Fruit fly (Drosophila melanogaster) whole organism, embryonic: ENCODE results near the gene CG11168.

ENCODE experiments used
- Aef1 ChIP-seq: fragments of 200-800 bp; sonication (Bioruptor generic); IDR thresholded peaks from 3 replicates; pipeline ENCODE4 v1.3.6; 2022; ENCODE audit warnings: missing biosample characterization, missing genetic modification characterization
- Blimp-1 ChIP-seq: fragments of 200-800 bp; sonication (Bioruptor generic); optimal IDR thresholded peaks from 3 replicates; lab custom pipeline; 2018; ENCODE audit warnings: missing biosample characterization, missing genetic modification characterization, mild to moderate bottlenecking, moderate library complexity, missing genetic modification reagents
- CG10543 ChIP-seq: fragments of 200-800 bp; sonication (Bioruptor generic); optimal IDR thresholded peaks from 3 replicates; lab custom pipeline; 2017; ENCODE audit warnings: missing biosample characterization, mild to moderate bottlenecking, missing genetic modification characterization, moderate library complexity
- CG11696 ChIP-seq: fragments of 200-800 bp; sonication (Bioruptor generic); IDR thresholded peaks from 2 replicates; pipeline ENCODE4 v1.3.6; 2022; ENCODE audit warnings: missing biosample characterization, missing genetic modification characterization
- CG4328 ChIP-seq: fragments of 200-800 bp; sonication (Bioruptor generic); optimal IDR thresholded peaks from 3 replicates; lab custom pipeline; 2017; ENCODE audit warnings: missing biosample characterization, missing genetic modification reagents, missing genetic modification characterization
- CG8089 ChIP-seq: fragments of 200-800 bp; sonication (Bioruptor generic); optimal IDR thresholded peaks from 3 replicates; lab custom pipeline; 2016; ENCODE audit warnings: missing biosample characterization, missing genetic modification characterization
- CG9817 ChIP-seq: fragments of 200-800 bp; sonication (Bioruptor generic); optimal IDR thresholded peaks from 2 replicates; lab custom pipeline; 2018; ENCODE audit warnings: missing biosample characterization, mild to moderate bottlenecking, missing genetic modification characterization, moderate library complexity
- CkIIα-i1 ChIP-seq: fragments of 200-800 bp; sonication (Bioruptor generic); IDR thresholded peaks from 2 replicates; pipeline ENCODE4 v1.3.6; 2022; ENCODE audit warnings: missing biosample characterization, missing genetic modification characterization
- Deaf1 ChIP-seq: fragments of 200-800 bp; optimal IDR thresholded peaks from 3 replicates; lab custom pipeline; 2019; ENCODE audit warnings: missing biosample characterization, mild to moderate bottlenecking, missing genetic modification characterization, moderate library complexity
- Ets65A ChIP-seq: fragments of 200-800 bp; sonication (Bioruptor generic); peaks from one replicate; lab custom pipeline; 2016; ENCODE audit warnings: missing biosample characterization, missing genetic modification characterization
- Mad ChIP-seq: fragments of 200-800 bp; sonication (Bioruptor generic); optimal IDR thresholded peaks from 2 replicates; lab custom pipeline; 2016; ENCODE audit warnings: missing biosample characterization, missing genetic modification characterization
- Med ChIP-seq: fragments of 200-800 bp; sonication (Bioruptor generic); peaks from one replicate; lab custom pipeline; 2016; ENCODE audit warnings: missing biosample characterization, missing genetic modification characterization, mild to moderate bottlenecking, inconsistent platforms, moderate library complexity
- br ChIP-seq: fragments of >200 bp; optimal IDR thresholded peaks from 2 replicates; lab custom pipeline; 2017
- bsh ChIP-seq, 2 experiments: fragments of 200-800 bp; sonication (Bioruptor generic); optimal IDR thresholded peaks; 2 replicates each; lab custom pipeline; 2017 to 2018; ENCODE audit warnings: mild to moderate bottlenecking in 2 of 2, missing biosample characterization in 2 of 2, missing genetic modification characterization in 2 of 2, moderate library complexity in 1 of 2
- caup ChIP-seq: fragments of 200-800 bp; sonication (Bioruptor generic); optimal IDR thresholded peaks from 3 replicates; lab custom pipeline; 2017; ENCODE audit warnings: missing biosample characterization, mild to moderate bottlenecking, missing genetic modification characterization, moderate library complexity; ENCODE audit not compliant: severe bottlenecking
- chn ChIP-seq: fragments of 200-800 bp; sonication (Bioruptor generic); optimal IDR thresholded peaks from 2 replicates; lab custom pipeline; 2016; ENCODE audit warnings: missing biosample characterization, missing genetic modification characterization
- ems ChIP-seq: fragments of 200-800 bp; sonication (Bioruptor generic); optimal IDR thresholded peaks from 3 replicates; lab custom pipeline; 2016; ENCODE audit warnings: missing biosample characterization, missing genetic modification characterization
- gce ChIP-seq: fragments of 200-800 bp; sonication (Bioruptor generic); IDR thresholded peaks from 3 replicates; pipeline ENCODE4 v1.3.6; 2022; ENCODE audit warnings: missing biosample characterization, missing genetic modification characterization
- gfzf ChIP-seq: fragments of 200-800 bp; sonication (Bioruptor generic); optimal IDR thresholded peaks from 2 replicates; lab custom pipeline; 2016; ENCODE audit warnings: missing biosample characterization, mild to moderate bottlenecking, missing genetic modification characterization, moderate library complexity
- gsb-n ChIP-seq: fragments of 200-800 bp; sonication (Bioruptor generic); optimal IDR thresholded peaks from 3 replicates; lab custom pipeline; 2018; ENCODE audit warnings: missing biosample characterization, mild to moderate bottlenecking, missing genetic modification characterization
- kah ChIP-seq: fragments of 200-800 bp; sonication (Bioruptor generic); optimal IDR thresholded peaks from 2 replicates; lab custom pipeline; 2018; ENCODE audit warnings: missing biosample characterization, mild to moderate bottlenecking, missing genetic modification characterization

The CG11168 gene

dm6 chr3R:24968015-24968414, 50.1 kb downstream of the CG11168 start:
- peak; percentile 96 for TF ChIP-seq Blimp-1 (GFP tag; lab: Kevin White, UChicago)
- no peak for TF ChIP-seq gsb-n (tag; lab: Kevin White, UChicago)
- TF ChIP-seq, all 482 proteins: peak for 1

DNA sequence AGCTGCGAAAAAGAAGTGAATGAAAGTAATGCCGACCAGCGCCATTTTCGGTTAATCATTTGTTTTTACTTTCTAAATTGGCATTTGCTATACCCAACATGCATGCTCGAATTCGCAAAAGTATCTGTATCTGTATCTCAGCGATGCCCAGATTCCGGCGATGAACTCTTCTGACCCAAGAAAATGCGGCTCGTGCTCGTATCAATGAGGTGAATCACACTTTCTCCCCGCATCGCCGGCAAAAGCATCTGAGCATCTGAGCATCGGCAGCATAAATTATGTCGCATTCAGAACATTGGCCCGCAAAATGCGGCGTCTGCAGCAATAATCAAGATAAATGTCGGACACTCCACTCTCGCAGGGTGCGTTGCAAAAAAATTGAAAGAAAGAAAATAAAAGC, 51.0 kb downstream of the CG11168 start:
- no peak for TF ChIP-seq ems (GFP tag; lab: Kevin White, UChicago)
- TF ChIP-seq br (lab: Kevin White, UChicago): no peak
- no peak for TF ChIP-seq Mad (GFP tag; lab: Kevin White, UChicago)
- no peak for TF ChIP-seq CG4328 (GFP tag; lab: Kevin White, UChicago)
- no peak for TF ChIP-seq kah (GFP tag; lab: Kevin White, UChicago)
- TF ChIP-seq gfzf (GFP tag; lab: Kevin White, UChicago): no peak
- TF ChIP-seq Aef1 (GFP tag; lab: Robert Waterston, UW): no peak
- no peak for TF ChIP-seq gce (GFP tag; lab: Robert Waterston, UW)
- no peak for TF ChIP-seq Deaf1
- TF ChIP-seq Med (GFP tag; lab: Kevin White, UChicago): no peak
- TF ChIP-seq CG9817 (tag; lab: Kevin White, UChicago): no peak
- no peak for TF ChIP-seq chn (GFP tag; lab: Kevin White, UChicago)
- no peak for TF ChIP-seq CG11696
- TF ChIP-seq CG8089 (GFP tag; lab: Kevin White, UChicago): no peak
- TF ChIP-seq caup (GFP tag; lab: Kevin White, UChicago): no peak
- no peak for TF ChIP-seq CkIIα-i1 (GFP tag; lab: Robert Waterston, UW)

dm6 chr3R:24970323-24971067, 52.6 kb downstream of the CG11168 start:
- TF ChIP-seq CG10543 (GFP tag; lab: Kevin White, UChicago) (no peak), Ets65A (GFP tag; lab: Kevin White, UChicago) (peak; percentile 73), bsh (GFP tag; optimal IDR thresholded peaks at IDR 0.05; lab: Kevin White, UChicago) (peak in 1 of 2 experiments; percentile 56)
